Worm (Caenorhabditis elegans) whole organism, mixed stage, embryonic: ENCODE data around the gene F54F11.1.

ENCODE experiments used
- bed-3 ChIP-seq: fragments of 200-800 bp; sonication (Bioruptor generic); optimal IDR thresholded peaks from 3 replicates; lab custom pipeline; 2018; ENCODE audit warnings: mild to moderate bottlenecking, missing genetic modification characterization, moderate library complexity, missing compliant biosample characterization
- blmp-1 ChIP-seq: fragments of 150-350 bp; optimal IDR thresholded peaks from 2 replicates; lab custom pipeline; 2014; ENCODE audit warnings: missing biosample characterization, missing genetic modification characterization
- ceh-39 ChIP-seq: fragments of 150-350 bp; optimal IDR thresholded peaks from 2 replicates; lab custom pipeline; 2014; ENCODE audit warnings: missing biosample characterization, missing genetic modification characterization
- ceh-43 ChIP-seq: fragments of 200-800 bp; sonication (Bioruptor generic); optimal IDR thresholded peaks from 2 replicates; lab custom pipeline; 2018; ENCODE audit warnings: mild to moderate bottlenecking, missing genetic modification characterization, moderate library complexity, missing compliant biosample characterization
- ceh-83 ChIP-seq: fragments of 200-800 bp; sonication (Bioruptor generic); optimal IDR thresholded peaks from 2 replicates; lab custom pipeline; 2018; ENCODE audit warnings: mild to moderate bottlenecking, missing genetic modification characterization, missing compliant biosample characterization
- cnd-1 ChIP-seq: fragments of 200-800 bp; sonication (Bioruptor generic); optimal IDR thresholded peaks from 2 replicates; lab custom pipeline; 2018; ENCODE audit warnings: mild to moderate bottlenecking, missing genetic modification characterization, missing compliant biosample characterization
- drap-1 ChIP-seq: fragments of 200-800 bp; sonication (Bioruptor generic); optimal IDR thresholded peaks from 3 replicates; lab custom pipeline; 2018; ENCODE audit warnings: mild to moderate bottlenecking, missing genetic modification characterization, missing compliant biosample characterization
- elt-1 ChIP-seq: sonication (generic microtip); optimal IDR thresholded peaks from 2 replicates; lab custom pipeline; 2017; ENCODE audit warnings: missing genetic modification characterization, mild to moderate bottlenecking, missing compliant biosample characterization, antibody characterized with exemption, moderate library complexity, borderline replicate concordance; ENCODE audit not compliant: insufficient read depth
- elt-3 ChIP-seq: fragments of 150-350 bp; optimal IDR thresholded peaks from 2 replicates; lab custom pipeline; 2014; ENCODE audit warnings: missing biosample characterization, missing genetic modification characterization
- flh-1 ChIP-seq: fragments of 200-800 bp; sonication (Bioruptor generic); optimal IDR thresholded peaks from 2 replicates; lab custom pipeline; 2018; ENCODE audit warnings: mild to moderate bottlenecking, missing genetic modification characterization, moderate library complexity, missing compliant biosample characterization
- ham-2 ChIP-seq: fragments of 200-800 bp; sonication (Bioruptor generic); optimal IDR thresholded peaks from 2 replicates; lab custom pipeline; 2018; ENCODE audit warnings: mild to moderate bottlenecking, missing genetic modification characterization, missing compliant biosample characterization
- hlh-1 ChIP-seq: fragments of 150-350 bp; optimal IDR thresholded peaks from 2 replicates; lab custom pipeline; 2014; ENCODE audit warnings: missing biosample characterization, missing genetic modification reagents, missing genetic modification characterization
- lin-13 ChIP-seq: fragments of 150-350 bp; optimal IDR thresholded peaks from 2 replicates; lab custom pipeline; 2014; ENCODE audit warnings: missing biosample characterization, missing genetic modification characterization
- lin-32 ChIP-seq: fragments of 200-800 bp; sonication (Bioruptor generic); optimal IDR thresholded peaks from 2 replicates; lab custom pipeline; 2018; ENCODE audit warnings: mild to moderate bottlenecking, missing genetic modification characterization, missing compliant biosample characterization
- lsy-2 ChIP-seq: fragments of 150-350 bp; optimal IDR thresholded peaks from 2 replicates; lab custom pipeline; 2014; ENCODE audit warnings: missing biosample characterization, missing genetic modification characterization
- mab-5 ChIP-seq: fragments of 150-350 bp; optimal IDR thresholded peaks from 2 replicates; lab custom pipeline; 2014; ENCODE audit warnings: missing biosample characterization, missing genetic modification characterization
- mep-1 ChIP-seq: fragments of 150-350 bp; optimal IDR thresholded peaks from 2 replicates; lab custom pipeline; 2017; ENCODE audit warnings: missing biosample characterization, missing genetic modification reagents, missing genetic modification characterization, inconsistent platforms
- mls-2 ChIP-seq: sonication (generic microtip); optimal IDR thresholded peaks from 2 replicates; lab custom pipeline; 2016; ENCODE audit warnings: mild to moderate bottlenecking, missing genetic modification characterization, moderate library complexity, missing compliant biosample characterization
- nhr-2 ChIP-seq: fragments of 150-350 bp; optimal IDR thresholded peaks from 2 replicates; lab custom pipeline; 2014; ENCODE audit warnings: missing biosample characterization, missing genetic modification characterization
- nhr-237 ChIP-seq: fragments of 150-350 bp; optimal IDR thresholded peaks from 2 replicates; lab custom pipeline; 2014; ENCODE audit warnings: missing biosample characterization, missing genetic modification characterization
- nhr-28 ChIP-seq: fragments of 150-350 bp; optimal IDR thresholded peaks from 2 replicates; lab custom pipeline; 2014; ENCODE audit warnings: missing biosample characterization, missing genetic modification characterization
- nhr-76 ChIP-seq: sonication (generic microtip); optimal IDR thresholded peaks from 2 replicates; lab custom pipeline; 2017; ENCODE audit warnings: missing biosample characterization, missing genetic modification characterization
- pha-4 ChIP-seq: fragments of 150-350 bp; optimal IDR thresholded peaks from 2 replicates; lab custom pipeline; 2018; ENCODE audit warnings: missing biosample characterization, missing genetic modification reagents, missing genetic modification characterization
- sem-2 ChIP-seq: fragments of 200-800 bp; sonication (Bioruptor generic); optimal IDR thresholded peaks from 2 replicates; lab custom pipeline; 2018; ENCODE audit warnings: mild to moderate bottlenecking, missing genetic modification characterization, missing compliant biosample characterization
- snpc-4 ChIP-seq: fragments of 150-350 bp; optimal IDR thresholded peaks from 2 replicates; lab custom pipeline; 2014; ENCODE audit warnings: missing biosample characterization, missing genetic modification characterization
- sptf-1 ChIP-seq: sonication (generic microtip); optimal IDR thresholded peaks from 2 replicates; lab custom pipeline; 2017; ENCODE audit warnings: mild to moderate bottlenecking, missing genetic modification characterization, moderate library complexity, missing compliant biosample characterization
- tbx-8 ChIP-seq: fragments of 200-800 bp; sonication (Bioruptor generic); optimal IDR thresholded peaks from 2 replicates; lab custom pipeline; 2018; ENCODE audit warnings: mild to moderate bottlenecking, missing genetic modification characterization, moderate library complexity, missing compliant biosample characterization
- unc-120 ChIP-seq: sonication (generic microtip); optimal IDR thresholded peaks from 2 replicates; lab custom pipeline; 2017; ENCODE audit warnings: missing genetic modification characterization, missing compliant biosample characterization; ENCODE audit not compliant: poor library complexity, severe bottlenecking
- unc-39 ChIP-seq: fragments of 150-350 bp; optimal IDR thresholded peaks from 2 replicates; lab custom pipeline; 2014; ENCODE audit warnings: missing biosample characterization, missing genetic modification characterization
- unc-62 ChIP-seq: fragments of 150-350 bp; optimal IDR thresholded peaks from 2 replicates; lab custom pipeline; 2014; ENCODE audit warnings: missing biosample characterization, missing genetic modification reagents, missing genetic modification characterization
- zip-8 ChIP-seq: fragments of 150-350 bp; optimal IDR thresholded peaks from 2 replicates; lab custom pipeline; 2014; ENCODE audit warnings: missing biosample characterization, missing genetic modification characterization

The F54F11.1 gene

DNA sequence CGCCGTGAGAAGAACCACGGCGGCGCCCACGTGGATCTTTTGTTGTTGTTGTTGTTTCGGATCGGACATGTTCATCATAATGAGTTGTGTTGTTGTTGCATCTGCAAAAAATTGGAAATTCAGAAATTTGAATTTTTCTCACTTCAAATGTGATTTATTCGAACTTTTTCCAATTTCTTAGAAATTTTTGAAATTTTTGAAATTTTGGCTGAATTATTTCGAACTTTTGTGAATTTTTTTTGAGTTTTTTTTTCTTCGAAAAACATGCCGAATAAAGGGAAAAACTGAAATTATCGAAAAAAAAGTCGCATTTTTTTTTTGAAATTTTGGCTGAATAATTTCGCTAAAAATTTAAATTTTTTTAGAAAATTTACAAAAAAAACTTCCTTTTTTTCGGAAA lies 27.4 kb downstream of the F54F11.1 start, which contains the start of gene snx-14:
Gene snx-14 (minus strand): TSS at position 101 of the 400 bp plus-strand sequence.
- TF ChIP-seq unc-39 (tag; lab: Kevin White, UChicago) (no peak), mab-5 (tag; lab: Kevin White, UChicago) (no peak), unc-120 (tag; lab: Kevin White, UChicago) (no peak), elt-3 (tag; lab: Kevin White, UChicago) (no peak), zip-8 (tag; lab: Kevin White, UChicago) (no peak), ceh-43 (GFP tag; lab: Kevin White, UChicago) (no peak), pha-4 (tag; lab: Kevin White, UChicago) (no peak), drap-1 (GFP tag; lab: Kevin White, UChicago) (no peak), flh-1 (GFP tag; lab: Kevin White, UChicago) (no peak), hlh-1 (tag; lab: Kevin White, UChicago) (no peak), unc-62 (no peak), nhr-28 (tag; lab: Kevin White, UChicago) (no peak), nhr-2 (tag; lab: Kevin White, UChicago) (no peak), bed-3 (GFP tag; lab: Kevin White, UChicago) (no peak), mep-1 (tag; lab: Kevin White, UChicago) (no peak), ceh-39 (no peak), sem-2 (GFP tag; lab: Kevin White, UChicago) (no peak)

DNA sequence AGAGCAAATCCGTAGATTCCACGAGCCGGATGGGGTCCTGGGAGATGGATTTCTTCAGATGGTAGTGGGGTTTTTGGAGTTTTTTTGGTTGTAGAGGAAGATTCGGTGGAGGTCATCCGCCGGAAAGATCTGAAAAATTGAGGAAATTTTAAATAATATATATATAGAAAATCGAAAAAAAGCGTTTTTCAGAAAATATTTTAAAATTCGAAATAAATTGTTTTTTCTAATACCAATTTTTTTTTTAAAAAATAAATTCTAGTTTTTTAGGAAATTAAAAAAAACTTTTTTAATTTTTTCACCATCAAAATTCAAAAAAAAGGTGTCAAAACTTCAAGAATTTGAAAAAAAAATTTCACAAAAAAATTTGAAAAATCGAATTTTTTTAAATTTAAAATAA lies 37.2 kb downstream of the F54F11.1 start, which contains the start of the genes noa-1 and Y48E1B.17:
Gene noa-1 (minus strand): TSS at position 101 of the 400 bp plus-strand sequence.
Gene Y48E1B.17 (minus strand): TSS at position 129 of the 400 bp plus-strand sequence.
- no peak for TF ChIP-seq unc-39 (tag; lab: Kevin White, UChicago)
- no peak for TF ChIP-seq blmp-1 (tag; lab: Kevin White, UChicago)
- no peak for TF ChIP-seq sptf-1 (tag; lab: Kevin White, UChicago)
- no peak for TF ChIP-seq mep-1 (tag; lab: Kevin White, UChicago)
- TF ChIP-seq snpc-4 (tag; lab: Kevin White, UChicago), result no peak
- no peak for TF ChIP-seq cnd-1 (tag; lab: Kevin White, UChicago)
- no peak for TF ChIP-seq sem-2 (GFP tag; lab: Kevin White, UChicago)
- TF ChIP-seq flh-1 (GFP tag; lab: Kevin White, UChicago), result no peak

DNA sequence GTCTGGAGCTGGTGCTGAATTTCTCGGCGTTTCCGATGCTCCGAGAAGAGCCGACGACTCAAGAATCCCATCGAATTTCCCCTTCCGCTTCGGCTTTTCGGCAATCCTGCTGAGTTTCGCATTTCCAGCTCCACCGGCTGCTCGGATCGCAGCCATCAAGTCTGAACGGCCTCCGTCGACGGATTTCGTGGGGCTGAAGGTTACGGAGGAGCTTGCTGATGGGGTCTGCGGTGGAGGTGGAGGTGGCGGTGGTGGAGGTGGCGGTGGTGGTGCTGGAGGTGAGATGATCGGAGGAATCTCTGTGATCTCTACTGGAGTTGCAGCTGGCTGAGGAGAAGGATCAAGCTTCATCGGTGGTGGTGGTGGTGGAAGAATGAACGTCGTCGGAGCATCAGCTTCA lies 39.2 kb downstream of the F54F11.1 start:
- TF ChIP-seq sptf-1 (tag; lab: Kevin White, UChicago), result no peak
- TF ChIP-seq tbx-8 (GFP tag; lab: Kevin White, UChicago), result no peak
- TF ChIP-seq mls-2 (tag; lab: Kevin White, UChicago), result no peak
- TF ChIP-seq zip-8 (tag; lab: Kevin White, UChicago), result no peak
- no peak for TF ChIP-seq sem-2 (GFP tag; lab: Kevin White, UChicago)
- no peak for TF ChIP-seq drap-1 (GFP tag; lab: Kevin White, UChicago)
- no peak for TF ChIP-seq nhr-76 (tag; lab: Kevin White, UChicago)
- no peak for TF ChIP-seq blmp-1 (tag; lab: Kevin White, UChicago)
- TF ChIP-seq lsy-2 (tag; lab: Kevin White, UChicago), result no peak

DNA sequence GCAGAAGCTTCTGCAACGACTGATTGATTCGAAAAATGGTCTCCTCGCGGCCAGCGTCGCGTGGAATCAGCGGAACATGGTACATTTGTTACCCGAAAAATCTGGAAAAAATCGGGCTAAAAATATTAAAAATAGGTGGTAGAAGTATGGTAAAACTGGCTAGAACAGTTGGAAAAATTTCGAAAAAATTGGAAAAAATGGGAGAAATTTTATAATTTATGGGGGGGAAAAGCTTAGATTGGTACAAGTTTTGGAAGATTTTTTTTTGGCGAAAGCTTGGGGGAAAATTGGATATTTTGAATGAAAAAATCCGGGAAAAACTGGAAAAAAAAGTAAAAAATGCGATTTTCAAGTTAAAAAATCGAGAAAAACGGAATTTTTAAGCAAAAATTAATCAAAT lies 43.8 kb downstream of the F54F11.1 start, which contains the start of gene ddl-2:
Gene ddl-2 (minus strand): TSS at position 101 of the 400 bp plus-strand sequence.
- no peak for TF ChIP-seq ceh-83 (GFP tag; lab: Kevin White, UChicago)
- no peak for TF ChIP-seq elt-1
- TF ChIP-seq sptf-1 (tag; lab: Kevin White, UChicago), result no peak
- TF ChIP-seq ham-2 (GFP tag; lab: Kevin White, UChicago), result no peak
- no peak for TF ChIP-seq mls-2 (tag; lab: Kevin White, UChicago)
- TF ChIP-seq pha-4 (tag; lab: Kevin White, UChicago), result no peak
- TF ChIP-seq nhr-76 (tag; lab: Kevin White, UChicago), result no peak
- no peak for TF ChIP-seq lin-32 (GFP tag; lab: Kevin White, UChicago)
- no peak for TF ChIP-seq nhr-2 (tag; lab: Kevin White, UChicago)
- TF ChIP-seq ceh-43 (GFP tag; lab: Kevin White, UChicago), result no peak
- TF ChIP-seq elt-3 (tag; lab: Kevin White, UChicago), result no peak
- no peak for TF ChIP-seq unc-39 (tag; lab: Kevin White, UChicago)
- no peak for TF ChIP-seq lin-13 (tag; lab: Kevin White, UChicago)
- no peak for TF ChIP-seq drap-1 (GFP tag; lab: Kevin White, UChicago)
- no peak for TF ChIP-seq nhr-237 (tag; lab: Kevin White, UChicago)
- TF ChIP-seq ceh-39, result no peak
